Fruit fly (Drosophila melanogaster): ENCODE measurements around the gene CG13737.

DNA sequence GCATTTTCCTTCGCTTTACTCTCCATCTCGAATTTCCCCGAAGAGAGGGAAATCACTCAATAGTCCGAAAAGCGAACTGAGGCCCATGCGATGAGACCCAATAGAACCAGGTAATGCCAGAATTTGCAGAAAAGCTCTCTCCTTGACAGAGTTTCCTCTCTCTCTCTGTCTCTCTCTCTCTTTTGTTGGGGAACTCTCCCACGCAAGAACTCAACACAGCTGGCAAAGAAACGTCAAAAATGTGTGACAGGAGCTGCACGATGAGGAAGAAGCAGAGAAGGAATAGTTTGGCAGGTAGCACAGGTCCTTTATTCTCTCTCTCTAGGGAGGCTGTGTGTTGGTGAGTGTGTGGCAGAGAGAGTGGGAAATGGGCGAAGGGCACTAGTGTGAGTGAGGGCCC, 25.6 kb downstream of the CG13737 start:
- TF ChIP-seq CG33017 (tag; optimal IDR thresholded peaks at IDR 0.05) (no peak), CG7045 (GFP tag; optimal IDR thresholded peaks at IDR 0.05) (no peak), Mnt (GFP tag; optimal IDR thresholded peaks at IDR 0.05) (no peak), CG12768 (GFP tag; optimal IDR thresholded peaks at IDR 0.05) (no peak), tj (GFP tag; optimal IDR thresholded peaks at IDR 0.05) (no peak), bab1 (GFP tag; optimal IDR thresholded peaks at IDR 0.05) (no peak), CG11617 (GFP tag; optimal IDR thresholded peaks at IDR 0.05) (no peak), cic (GFP tag; optimal IDR thresholded peaks at IDR 0.05) (no peak), kay (GFP tag; ENCODE audit: borderline replicate concordance) (no peak), Crg-1 (GFP tag; optimal IDR thresholded peaks at IDR 0.05) (no peak), toe (GFP tag; optimal IDR thresholded peaks at IDR 0.05) (no peak)
